Fruit fly (Drosophila melanogaster): ENCODE results near the gene CG7920.

The CG7920 gene

DNA sequence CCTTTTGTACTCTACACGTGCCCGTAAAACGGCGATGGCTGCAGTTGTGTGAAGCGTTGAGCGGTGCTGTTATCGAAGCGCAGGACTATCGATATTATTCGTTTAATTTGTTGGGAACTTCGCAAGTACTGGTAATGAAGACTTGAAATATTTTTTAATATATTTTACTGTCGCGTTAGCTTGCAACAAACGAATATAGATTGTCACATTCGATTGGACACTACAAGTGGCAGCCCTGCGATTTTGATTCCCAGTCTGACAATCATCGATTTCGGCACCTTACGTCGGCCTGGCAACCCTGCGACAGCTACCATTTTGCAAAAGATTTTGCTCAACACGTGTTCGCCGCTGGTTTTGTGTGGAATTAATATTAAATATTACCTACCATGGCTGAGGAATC, 10.4 kb downstream of the CG7920 start, which contains the start of the genes Nlp and Nph (continued):
- TF ChIP-seq trem (tag; optimal IDR thresholded peaks at IDR 0.05), result peak; percentile 90
- TF ChIP-seq sqz (GFP tag; optimal IDR thresholded peaks at IDR 0.05), result no peak
- no peak for TF ChIP-seq CG31224 (GFP tag; IDR thresholded peaks at IDR 0.05)
- no peak for TF ChIP-seq C15 (GFP tag; IDR thresholded peaks at IDR 0.05)
- no peak for TF ChIP-seq ci (GFP tag; IDR thresholded peaks at IDR 0.05)
- TF ChIP-seq CG31365 (tag; optimal IDR thresholded peaks at IDR 0.05), result no peak
- peak; percentile 71 for TF ChIP-seq Dref (GFP tag; IDR thresholded peaks at IDR 0.05)
- no peak for TF ChIP-seq Abd-B (GFP tag; optimal IDR thresholded peaks at IDR 0.05)
- TF ChIP-seq CG11696 (GFP tag; IDR thresholded peaks at IDR 0.05), result no peak
- TF ChIP-seq Hmx (GFP tag; optimal IDR thresholded peaks at IDR 0.05), result no peak
- TF ChIP-seq D (optimal IDR thresholded peaks at IDR 0.05), result no peak
- TF ChIP-seq D (GFP tag; optimal IDR thresholded peaks at IDR 0.05), result no peak
- TF ChIP-seq HHEX (GFP tag; optimal IDR thresholded peaks at IDR 0.05), result no peak
- TF ChIP-seq CG33557 (GFP tag; optimal IDR thresholded peaks at IDR 0.05), result no peak
- TF ChIP-seq nau (GFP tag; optimal IDR thresholded peaks at IDR 0.05), result no peak
- peak; percentile 64 for TF ChIP-seq Tbp (GFP tag; optimal IDR thresholded peaks at IDR 0.05)
- TF ChIP-seq CrebB (tag; optimal IDR thresholded peaks at IDR 0.05), result no peak
- TF ChIP-seq CG16813 (GFP tag; IDR thresholded peaks at IDR 0.05; ENCODE audit: partially characterized antibody), result peak; percentile 86
- no peak for TF ChIP-seq CG11723 (GFP tag; optimal IDR thresholded peaks at IDR 0.05)
- TF ChIP-seq E2f2 (GFP tag; IDR thresholded peaks at IDR 0.05), result peak; percentile 45
- peak; percentile 43 for TF ChIP-seq tin (GFP tag; optimal IDR thresholded peaks at IDR 0.05)
- TF ChIP-seq CG10274 (GFP tag; optimal IDR thresholded peaks at IDR 0.05), result no peak
- no peak for TF ChIP-seq org-1 (GFP tag; optimal IDR thresholded peaks at IDR 0.05)
- TF ChIP-seq CG10654 (GFP tag; optimal IDR thresholded peaks at IDR 0.05), result no peak
- TF ChIP-seq da (GFP tag; optimal IDR thresholded peaks at IDR 0.05), result no peak
- no peak for TF ChIP-seq grn (GFP tag; optimal IDR thresholded peaks at IDR 0.05)
- TF ChIP-seq cad (GFP tag; optimal IDR thresholded peaks at IDR 0.05), result no peak
- TF ChIP-seq ATbp (GFP tag; optimal IDR thresholded peaks at IDR 0.05), result no peak
- TF ChIP-seq exex (tag; optimal IDR thresholded peaks at IDR 0.05), result no peak
- TF ChIP-seq unc-4 (GFP tag; IDR thresholded peaks at IDR 0.05; ENCODE audit: partially characterized antibody), result peak; percentile 90
- TF ChIP-seq cwo (GFP tag; optimal IDR thresholded peaks at IDR 0.05), result peak; percentile 33
- no peak for TF ChIP-seq gcm2 (GFP tag; optimal IDR thresholded peaks at IDR 0.05)
- no peak for TF ChIP-seq slou (GFP tag; optimal IDR thresholded peaks at IDR 0.05)
- TF ChIP-seq Vsx1 (GFP tag; optimal IDR thresholded peaks at IDR 0.05), result no peak
- TF ChIP-seq Awh (GFP tag; IDR thresholded peaks at IDR 0.05), result no peak
- no peak for TF ChIP-seq CG7745 (tag; optimal IDR thresholded peaks at IDR 0.05)
- no peak for TF ChIP-seq CG15011 (GFP tag; optimal IDR thresholded peaks at IDR 0.05)
- TF ChIP-seq amos (GFP tag; IDR thresholded peaks at IDR 0.05; ENCODE audit: partially characterized antibody), result peak; percentile 76
- TF ChIP-seq danr (GFP tag; IDR thresholded peaks at IDR 0.05), result no peak
- no peak for TF ChIP-seq CG10431 (GFP tag; optimal IDR thresholded peaks at IDR 0.05)
- TF ChIP-seq disco-r (GFP tag; optimal IDR thresholded peaks at IDR 0.05), result no peak
- TF ChIP-seq CG30020 (tag; optimal IDR thresholded peaks at IDR 0.05), result peak; percentile 38
- no peak for TF ChIP-seq CG15269 (tag; optimal IDR thresholded peaks at IDR 0.05)
- TF ChIP-seq bigmax (GFP tag; optimal IDR thresholded peaks at IDR 0.05), result no peak
- TF ChIP-seq D19A (tag; optimal IDR thresholded peaks at IDR 0.05), result no peak
- peak; percentile 10 for TF ChIP-seq CG3838 (GFP tag; optimal IDR thresholded peaks at IDR 0.05)
- no peak for TF ChIP-seq gem (tag; optimal IDR thresholded peaks at IDR 0.05)
- peak; percentile 6 for TF ChIP-seq Chrac-16 (GFP tag; optimal IDR thresholded peaks at IDR 0.05)
- TF ChIP-seq stc (GFP tag; IDR thresholded peaks at IDR 0.05), result no peak
- no peak for TF ChIP-seq usp (GFP tag; optimal IDR thresholded peaks at IDR 0.05)
- TF ChIP-seq zen (tag; optimal IDR thresholded peaks at IDR 0.05), result no peak
- TF ChIP-seq Max (GFP tag; optimal IDR thresholded peaks at IDR 0.05), result peak; percentile 87
